Fruit fly (Drosophila melanogaster) S2 (cell line): Measurements from ENCODE around the gene fon.

ENCODE experiments used
- CG8478 ChIP-seq: fragments of >200 bp; optimal IDR thresholded peaks from 2 replicates; lab custom pipeline; 2018
- CTCF ChIP-seq, 2 experiments: fragments of >200 bp; optimal IDR thresholded peaks; 2 replicates each; lab custom pipeline; 2018

DNA sequence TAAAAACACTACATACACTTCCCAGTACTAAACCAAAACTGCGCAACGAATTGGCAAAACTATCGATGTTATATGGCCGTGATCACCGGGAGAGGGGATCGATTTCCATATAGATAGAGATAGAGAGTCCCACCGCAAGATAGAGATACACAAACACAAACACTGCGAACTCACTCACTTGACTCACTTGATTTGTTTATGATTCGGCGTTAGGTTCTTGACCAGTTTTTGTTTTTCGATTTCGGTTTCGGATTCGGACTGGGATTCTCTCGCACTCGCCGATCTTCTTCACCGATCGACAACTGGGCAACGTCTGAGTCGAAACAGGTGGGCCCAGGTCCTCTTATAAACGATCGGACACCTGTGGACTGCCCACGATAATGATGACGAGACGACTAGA lies 3.7 kb upstream of the fon start, which contains the start of gene CG17549:
- TF ChIP-seq CG8478 (lab: Kevin White, UChicago), result no peak
- TF ChIP-seq CTCF (optimal IDR thresholded peaks at IDR 0.05; lab: Kevin White, UChicago), result no peak
